Fruit fly (Drosophila melanogaster) whole organism, adult: ENCODE results near the gene ncd.

Experiments used
- CG12768 ChIP-seq: fragments of 200-800 bp; sonication (Bioruptor generic); optimal IDR thresholded peaks from 2 replicates; lab custom pipeline; 2017; ENCODE audit warnings: missing biosample characterization, missing genetic modification characterization, mild to moderate bottlenecking, moderate library complexity, missing genetic modification reagents
- CG33017 ChIP-seq: fragments of 200-800 bp; sonication (Bioruptor generic); optimal IDR thresholded peaks from 2 replicates; lab custom pipeline; 2018; ENCODE audit warnings: missing biosample characterization, mild to moderate bottlenecking, missing genetic modification characterization, moderate library complexity
- CG5204 ChIP-seq: fragments of 200-800 bp; sonication (Bioruptor generic); optimal IDR thresholded peaks from 2 replicates; lab custom pipeline; 2016; ENCODE audit warnings: missing biosample characterization, missing genetic modification characterization
- Mnt ChIP-seq: fragments of 200-800 bp; sonication (Bioruptor generic); optimal IDR thresholded peaks from 2 replicates; lab custom pipeline; 2016; ENCODE audit warnings: missing biosample characterization, mild to moderate bottlenecking, missing genetic modification characterization
- cic ChIP-seq: fragments of 200-800 bp; sonication (Bioruptor generic); optimal IDR thresholded peaks from 2 replicates; lab custom pipeline; 2017; ENCODE audit warnings: missing biosample characterization, mild to moderate bottlenecking, missing genetic modification characterization, moderate library complexity
- kay ChIP-seq: fragments of 200-800 bp; sonication (Bioruptor generic); peaks from one replicate; lab custom pipeline; 2016; ENCODE audit warnings: missing biosample characterization, missing genetic modification characterization, borderline replicate concordance
- ovo ChIP-seq: fragments of 200-800 bp; sonication (Bioruptor generic); optimal IDR thresholded peaks from 2 replicates; lab custom pipeline; 2016; ENCODE audit warnings: missing biosample characterization, missing genetic modification characterization

DNA sequence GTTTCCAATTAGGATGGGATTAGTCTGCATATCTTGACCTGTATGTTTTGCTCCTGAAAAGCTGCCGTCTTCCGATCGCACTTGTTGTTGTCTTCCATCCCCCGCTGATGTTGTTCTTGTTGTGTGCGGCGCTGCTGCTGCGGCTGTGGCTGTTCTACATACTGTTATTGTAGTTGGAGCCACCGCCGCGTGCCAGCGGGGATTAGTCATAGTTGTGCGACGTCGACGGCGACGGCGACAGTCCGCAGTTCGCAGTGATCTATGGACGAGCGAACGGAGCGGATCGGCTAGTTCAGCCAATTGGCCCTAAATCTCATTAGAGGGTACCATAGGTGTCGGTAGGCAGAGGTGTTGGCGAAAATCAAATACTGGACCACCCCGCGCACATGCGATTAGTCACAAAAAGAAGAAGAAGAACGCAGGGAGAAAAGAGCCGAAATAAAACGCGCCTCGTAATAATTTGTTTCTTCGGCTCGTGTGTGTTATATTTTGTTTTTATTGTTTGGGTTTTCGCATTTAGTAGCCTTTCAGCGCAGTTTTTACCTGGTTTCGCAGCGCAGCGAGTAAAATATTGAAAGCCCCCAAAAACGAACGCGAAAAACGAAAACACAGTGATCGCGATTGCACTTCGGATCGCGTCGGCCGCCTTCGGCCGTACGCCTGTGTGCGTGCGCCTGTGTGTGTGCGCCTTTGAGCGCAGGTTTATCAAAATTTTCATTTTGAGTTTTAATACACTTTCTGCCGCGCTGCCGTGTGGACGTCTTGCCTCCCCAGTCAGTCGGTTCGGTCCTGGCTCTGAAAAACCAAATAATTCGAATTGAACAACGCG, 41.4 kb downstream of the ncd start, which contains the start of gene kay:
- TF ChIP-seq kay (GFP tag; lab: Kevin White, UChicago) (peak; percentile 53), Mnt (GFP tag; lab: Kevin White, UChicago) (no peak), CG5204 (GFP tag; lab: Kevin White, UChicago) (no peak), ovo (GFP tag; lab: Kevin White, UChicago) (no peak), CG33017 (no peak), cic (GFP tag; lab: Kevin White, UChicago) (no peak), CG12768 (GFP tag; lab: Kevin White, UChicago) (peak; percentile 60)
